Fruit fly (Drosophila melanogaster): Measurements from ENCODE around the gene corolla.

dm6 chrX:17659119-17659452 lies 27.2 kb upstream of the corolla start:
- TF ChIP-seq CG4496 (GFP tag; IDR thresholded peaks at IDR 0.05) (no peak), CG13204 (GFP tag; optimal IDR thresholded peaks at IDR 0.05) (no peak), EcR (GFP tag; optimal IDR thresholded peaks at IDR 0.05) (no peak)

All from whole organism, pupa.